Worm (Caenorhabditis elegans) whole organism, L2 larva: ENCODE results near the gene C54F6.17.

Experiments used
- aly-2 ChIP-seq: fragments of 150-350 bp; optimal IDR thresholded peaks from 2 replicates; lab custom pipeline; 2014; ENCODE audit warnings: missing biosample characterization, missing genetic modification characterization
- ama-1 ChIP-seq: fragments of 150-350 bp; optimal IDR thresholded peaks from 2 replicates; lab custom pipeline; 2018; ENCODE audit warnings: inconsistent platforms
- blmp-1 ChIP-seq: sonication (generic microtip); optimal IDR thresholded peaks from 2 replicates; lab custom pipeline; 2017; ENCODE audit warnings: missing genetic modification characterization, mild to moderate bottlenecking, missing compliant biosample characterization, antibody characterized with exemption, moderate library complexity; ENCODE audit not compliant: insufficient read depth
- ceh-82 ChIP-seq: fragments of 150-350 bp; optimal IDR thresholded peaks from 2 replicates; lab custom pipeline; 2014; ENCODE audit warnings: missing biosample characterization, missing genetic modification characterization
- lin-39 ChIP-seq: fragments of 150-350 bp; optimal IDR thresholded peaks from 2 replicates; lab custom pipeline; 2014; ENCODE audit warnings: missing biosample characterization, missing genetic modification reagents, missing genetic modification characterization
- lsy-2 ChIP-seq, 2 experiments: fragments of 150-350 bp in 1 of 2; sonication (generic microtip) in 1 of 2; optimal IDR thresholded peaks; 2 replicates each; lab custom pipeline; 2014 to 2017; ENCODE audit warnings: missing biosample characterization in 2 of 2, missing genetic modification characterization in 2 of 2
- nhr-11 ChIP-seq: fragments of 150-350 bp; optimal IDR thresholded peaks from 2 replicates; lab custom pipeline; 2014; ENCODE audit warnings: missing biosample characterization, missing genetic modification characterization
- nhr-12 ChIP-seq: fragments of 150-350 bp; optimal IDR thresholded peaks from 2 replicates; lab custom pipeline; 2014; ENCODE audit warnings: missing biosample characterization, missing genetic modification characterization
- nhr-6 ChIP-seq: fragments of 150-350 bp; optimal IDR thresholded peaks from 2 replicates; lab custom pipeline; 2014; ENCODE audit warnings: missing biosample characterization, missing genetic modification characterization
- skn-1 ChIP-seq: sonication (generic microtip); optimal IDR thresholded peaks from 2 replicates; lab custom pipeline; 2017; ENCODE audit warnings: missing biosample characterization, missing genetic modification characterization
- snpc-4 ChIP-seq: fragments of 150-350 bp; optimal IDR thresholded peaks from 2 replicates; lab custom pipeline; 2014; ENCODE audit warnings: missing biosample characterization, missing genetic modification characterization
- unc-62 ChIP-seq: fragments of 150-350 bp; optimal IDR thresholded peaks from 2 replicates; lab custom pipeline; 2014; ENCODE audit warnings: missing biosample characterization, missing genetic modification reagents, missing genetic modification characterization

- TF ChIP-seq unc-62 (GFP tag; lab: Kevin White, UChicago) (no peak), nhr-12 (no peak), nhr-11 (no peak), lsy-2 (tag; optimal IDR thresholded peaks at IDR 0.05; lab: Kevin White, UChicago) (no peak), lin-39 (no peak), ceh-82 (tag; lab: Kevin White, UChicago) (no peak), snpc-4 (no peak), skn-1 (tag; lab: Kevin White, UChicago) (no peak), nhr-6 (tag; lab: Kevin White, UChicago) (no peak), aly-2 (tag; lab: Kevin White, UChicago) (no peak), ama-1 (lab: Kevin White, UChicago) (no peak), blmp-1 (tag; lab: Kevin White, UChicago) (no peak)
Observed at ce11 chrV:7497440-7497839, 29.8 kb upstream of the C54F6.17 start, which contains the start of gene srh-79.
